Fruit fly (Drosophila melanogaster): ENCODE measurements around the gene Wdr92.
A peak's percentile ranks its signal among the peaks of the same experiment; 100 is the strongest.

Wdr92 gene

dm6 chr3L:17926575-17927276 lies 18.8 kb downstream of the Wdr92 start (continued):
- TF ChIP-seq Eip93F (GFP tag; optimal IDR thresholded peaks at IDR 0.05) (no peak), Sox15 (GFP tag; optimal IDR thresholded peaks at IDR 0.05) (peak; percentile 8), CG6792 (GFP tag; optimal IDR thresholded peaks at IDR 0.05) (peak; percentile 20), CG6276 (GFP tag; optimal IDR thresholded peaks at IDR 0.05) (no peak), achi (GFP tag; optimal IDR thresholded peaks at IDR 0.05) (peak; percentile 46), CG4318 (GFP tag; optimal IDR thresholded peaks at IDR 0.05) (no peak), CG9139 (GFP tag; optimal IDR thresholded peaks at IDR 0.05) (peak; percentile 41), vri (GFP tag; optimal IDR thresholded peaks at IDR 0.05) (no peak), CG34406 (GFP tag; optimal IDR thresholded peaks at IDR 0.05) (peak; percentile 57), topi (GFP tag; optimal IDR thresholded peaks at IDR 0.05) (peak; percentile 21), CG8319 (GFP tag; optimal IDR thresholded peaks at IDR 0.05) (no peak), CG6854 (GFP tag; optimal IDR thresholded peaks at IDR 0.05) (no peak), CG11902 (GFP tag; optimal IDR thresholded peaks at IDR 0.05) (no peak), CG6163 (GFP tag; IDR thresholded peaks at IDR 0.05) (0 out of 3 replicates have a peak, but pooled peaks have one; percentile 12), CG32006 (GFP tag; optimal IDR thresholded peaks at IDR 0.05) (peak; percentile 5)

DNA sequence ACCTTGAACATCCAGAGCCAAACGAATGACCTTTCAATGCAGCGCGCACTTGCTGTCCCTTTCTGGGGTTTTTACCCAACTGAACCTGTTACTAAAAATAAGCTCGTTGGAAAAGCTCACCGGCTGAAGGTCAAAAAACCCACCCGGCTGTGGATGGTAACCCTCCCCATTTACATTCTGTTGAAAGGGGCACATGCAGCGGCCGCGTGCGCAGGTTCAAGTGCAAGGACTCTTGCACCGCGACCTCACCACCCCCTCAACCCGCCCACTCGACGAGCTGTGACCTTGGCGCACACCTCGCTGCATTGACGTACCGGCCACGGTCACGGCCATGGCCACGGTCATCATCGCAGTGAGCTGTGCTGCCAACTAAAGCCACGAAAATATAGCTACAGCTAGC lies 20.2 kb downstream of the Wdr92 start:
- TF ChIP-seq svp (GFP tag) (peak; percentile 59), acj6 (GFP tag; optimal IDR thresholded peaks at IDR 0.05) (no peak)

- no peak for TF ChIP-seq CG1621 (tag; optimal IDR thresholded peaks at IDR 0.05)
- peak; percentile 23 for TF ChIP-seq svp (GFP tag)
- TF ChIP-seq CG11902 (GFP tag; optimal IDR thresholded peaks at IDR 0.05): no peak
Measured at dm6 chr3L:17929697-17930581, 22.0 kb downstream of the Wdr92 start.

DNA sequence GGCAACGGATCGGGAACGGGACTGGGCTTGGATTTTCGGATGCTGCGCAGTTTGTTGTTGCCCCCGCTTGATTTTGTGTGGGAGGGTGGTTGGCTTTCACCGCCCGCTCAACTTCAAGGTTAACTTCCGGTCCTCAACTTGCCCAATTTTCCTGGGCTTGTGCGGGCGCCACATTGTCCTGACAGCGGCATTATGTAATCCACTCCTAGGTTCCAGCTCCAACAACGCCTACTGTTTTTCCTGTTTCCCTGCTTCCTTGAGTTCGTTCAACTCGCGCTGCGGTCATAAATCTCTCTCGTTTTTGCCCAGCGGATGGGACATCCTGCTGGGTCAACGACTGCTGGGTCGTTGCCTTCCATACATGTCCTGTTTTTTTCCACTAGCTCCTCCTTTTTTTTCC lies 23.9 kb downstream of the Wdr92 start:
- no peak for TF ChIP-seq CG6854 (GFP tag; optimal IDR thresholded peaks at IDR 0.05)
- TF ChIP-seq CG11294 (GFP tag; IDR thresholded peaks at IDR 0.05): no peak
- TF ChIP-seq Lpt (GFP tag; optimal IDR thresholded peaks at IDR 0.05): no peak
- TF ChIP-seq CG6808 (GFP tag; optimal IDR thresholded peaks at IDR 0.05): no peak
- TF ChIP-seq CG16779 (tag; optimal IDR thresholded peaks at IDR 0.05): no peak
- TF ChIP-seq dac (GFP tag; optimal IDR thresholded peaks at IDR 0.05): no peak
- no peak for TF ChIP-seq CG1621 (tag; optimal IDR thresholded peaks at IDR 0.05)
- TF ChIP-seq CG6163 (GFP tag; IDR thresholded peaks at IDR 0.05): no peak
- TF ChIP-seq CG10669 (GFP tag; optimal IDR thresholded peaks at IDR 0.05): no peak
- TF ChIP-seq CG6792 (GFP tag; optimal IDR thresholded peaks at IDR 0.05): no peak
- no peak for TF ChIP-seq Gug (GFP tag; IDR thresholded peaks at IDR 0.05)
- TF ChIP-seq achi (GFP tag; optimal IDR thresholded peaks at IDR 0.05): no peak
- TF ChIP-seq CG3919 (GFP tag; optimal IDR thresholded peaks at IDR 0.05): no peak
- TF ChIP-seq CG8119 (GFP tag; IDR thresholded peaks at IDR 0.05): no peak
- no peak for TF ChIP-seq topi (GFP tag; optimal IDR thresholded peaks at IDR 0.05)

DNA sequence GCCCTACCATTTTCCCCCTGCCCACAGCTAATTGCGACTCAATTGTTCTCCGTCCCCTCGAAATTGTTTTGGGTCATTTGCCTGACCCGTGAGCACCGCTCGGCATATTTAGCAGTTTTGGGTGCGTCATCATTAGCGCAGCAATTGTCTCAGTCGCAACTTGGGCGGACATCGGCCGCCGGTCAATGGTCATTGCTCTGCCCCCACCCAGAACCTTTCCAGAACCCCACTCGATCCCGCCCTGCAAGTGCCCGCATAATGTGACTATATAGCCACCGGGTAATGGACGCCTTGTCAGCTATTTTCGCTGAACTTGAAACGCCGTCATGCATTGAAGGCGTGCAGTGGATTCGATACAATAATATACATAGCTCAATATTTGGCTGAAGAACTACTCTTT lies 25.1 kb downstream of the Wdr92 start:
- TF ChIP-seq CG6792 (GFP tag; optimal IDR thresholded peaks at IDR 0.05) (no peak), Eip93F (GFP tag; optimal IDR thresholded peaks at IDR 0.05) (no peak), dac (GFP tag; optimal IDR thresholded peaks at IDR 0.05) (no peak), CG11294 (GFP tag; IDR thresholded peaks at IDR 0.05) (no peak), CG11902 (GFP tag; optimal IDR thresholded peaks at IDR 0.05) (no peak), Ets21C (GFP tag; optimal IDR thresholded peaks at IDR 0.05) (no peak), cyc (GFP tag; optimal IDR thresholded peaks at IDR 0.05) (no peak), Sox15 (GFP tag; optimal IDR thresholded peaks at IDR 0.05) (no peak), fd59A (GFP tag; optimal IDR thresholded peaks at IDR 0.05) (no peak), fd85E (GFP tag; optimal IDR thresholded peaks at IDR 0.05) (no peak), Met (GFP tag; optimal IDR thresholded peaks at IDR 0.05) (no peak), Ets96B (tag; optimal IDR thresholded peaks at IDR 0.05) (no peak), lz (GFP tag; optimal IDR thresholded peaks at IDR 0.05) (no peak), CG10631 (GFP tag; optimal IDR thresholded peaks at IDR 0.05) (no peak), ss (GFP tag; optimal IDR thresholded peaks at IDR 0.05) (no peak)

Measured in whole organism, prepupa.